Fruit fly (Drosophila melanogaster) whole organism, embryonic: ENCODE measurements around the gene CG16852.

ENCODE experiments used
- Atf3 ChIP-seq: fragments of 200-800 bp; sonication (Bioruptor generic); optimal IDR thresholded peaks from 3 replicates; lab custom pipeline; 2016; ENCODE audit warnings: missing biosample characterization, missing genetic modification characterization
- CG10209 ChIP-seq: fragments of 200-800 bp; sonication (Bioruptor generic); optimal IDR thresholded peaks from 3 replicates; lab custom pipeline; 2017; ENCODE audit warnings: missing biosample characterization, mild to moderate bottlenecking, missing genetic modification characterization, missing genetic modification reagents
- CG11085 ChIP-seq: fragments of 200-800 bp; sonication (Bioruptor generic); IDR thresholded peaks from 2 replicates; pipeline ENCODE4 v1.3.6; 2022; ENCODE audit warnings: missing biosample characterization, missing genetic modification characterization
- CG11247 ChIP-seq: fragments of 200-800 bp; sonication (Bioruptor generic); IDR thresholded peaks from 2 replicates; pipeline ENCODE4 v1.3.6; 2022; ENCODE audit warnings: missing biosample characterization, missing genetic modification characterization
- CG12299 ChIP-seq: fragments of 200-800 bp; sonication (Bioruptor generic); optimal IDR thresholded peaks from 2 replicates; lab custom pipeline; 2018; ENCODE audit warnings: missing biosample characterization, mild to moderate bottlenecking, missing genetic modification characterization
- CG13424 ChIP-seq: fragments of 200-800 bp; sonication (Bioruptor generic); optimal IDR thresholded peaks from 2 replicates; lab custom pipeline; 2019; ENCODE audit warnings: missing biosample characterization, mild to moderate bottlenecking, missing genetic modification characterization, moderate library complexity
- CG14710 ChIP-seq: fragments of 200-800 bp; sonication (Bioruptor generic); optimal IDR thresholded peaks from 3 replicates; lab custom pipeline; 2019; ENCODE audit warnings: missing biosample characterization, mild to moderate bottlenecking, missing genetic modification characterization, moderate library complexity
- CG1529 ChIP-seq: fragments of 200-800 bp; sonication (Bioruptor generic); optimal IDR thresholded peaks from 3 replicates; lab custom pipeline; 2018; ENCODE audit warnings: missing biosample characterization, missing genetic modification characterization
- CG15601 ChIP-seq: fragments of 200-800 bp; sonication (Bioruptor generic); optimal IDR thresholded peaks from 3 replicates; lab custom pipeline; 2019; ENCODE audit warnings: missing biosample characterization, mild to moderate bottlenecking, missing genetic modification characterization, moderate library complexity
- CG1647 ChIP-seq: fragments of 200-800 bp; sonication (Bioruptor generic); optimal IDR thresholded peaks from 3 replicates; lab custom pipeline; 2016; ENCODE audit warnings: missing biosample characterization, missing genetic modification characterization
- CG16863 ChIP-seq: fragments of 200-800 bp; sonication (Bioruptor generic); optimal IDR thresholded peaks from 3 replicates; lab custom pipeline; 2016; ENCODE audit warnings: missing biosample characterization, missing genetic modification characterization
- CG18011 ChIP-seq: fragments of 200-800 bp; sonication (Bioruptor generic); optimal IDR thresholded peaks from 2 replicates; lab custom pipeline; 2017; ENCODE audit warnings: missing biosample characterization, missing genetic modification characterization, mild to moderate bottlenecking, moderate library complexity, missing genotype
- CG34422 ChIP-seq: fragments of 200-800 bp; sonication (Bioruptor generic); IDR thresholded peaks from 3 replicates; pipeline ENCODE4 v1.3.6; 2022; ENCODE audit warnings: missing biosample characterization, missing genetic modification characterization
- CG43689 ChIP-seq: fragments of 200-800 bp; sonication (Bioruptor generic); IDR thresholded peaks from 2 replicates; pipeline ENCODE4 v1.3.6; 2022; ENCODE audit warnings: missing biosample characterization, missing genetic modification characterization
- CG8765 ChIP-seq: fragments of 200-800 bp; sonication (Bioruptor generic); IDR thresholded peaks from 2 replicates; pipeline ENCODE4 v1.3.6; 2022; ENCODE audit warnings: missing biosample characterization, missing genetic modification characterization
- CG9215 ChIP-seq: fragments of 200-800 bp; sonication (Bioruptor generic); IDR thresholded peaks from 2 replicates; pipeline ENCODE4 v1.3.6; 2022; ENCODE audit warnings: missing biosample characterization, missing genetic modification characterization
- Dll ChIP-seq: fragments of 200-800 bp; sonication (Bioruptor generic); IDR thresholded peaks from 4 replicates; pipeline ENCODE4 v1.3.6; 2022; ENCODE audit warnings: missing biosample characterization, missing genetic modification characterization; ENCODE audit not compliant: partially characterized antibody
- Ets97D ChIP-seq: fragments of 200-800 bp; sonication (Bioruptor generic); optimal IDR thresholded peaks from 3 replicates; lab custom pipeline; 2016; ENCODE audit warnings: missing biosample characterization, missing genetic modification characterization
- H15 ChIP-seq: fragments of 200-800 bp; sonication (Bioruptor generic); IDR thresholded peaks from 3 replicates; pipeline ENCODE4 v1.3.6; 2022; ENCODE audit warnings: missing biosample characterization, missing genetic modification characterization
- H2.0 ChIP-seq: fragments of 200-800 bp; sonication (Bioruptor generic); IDR thresholded peaks from 2 replicates; pipeline ENCODE4 v1.3.6; 2022; ENCODE audit warnings: missing biosample characterization, missing genetic modification characterization
- Lhr ChIP-seq: fragments of 200-800 bp; sonication (Bioruptor generic); optimal IDR thresholded peaks from 3 replicates; lab custom pipeline; 2017; ENCODE audit warnings: mild to moderate bottlenecking, missing biosample characterization, missing genetic modification reagents, missing genetic modification characterization
- Myb ChIP-seq: fragments of 200-800 bp; sonication (Bioruptor generic); optimal IDR thresholded peaks from 2 replicates; lab custom pipeline; 2016; ENCODE audit warnings: missing biosample characterization, missing genetic modification characterization
- NC2β ChIP-seq: fragments of 200-800 bp; sonication (Bioruptor generic); optimal IDR thresholded peaks from 2 replicates; lab custom pipeline; 2016; ENCODE audit warnings: missing biosample characterization, missing genetic modification characterization
- NfI ChIP-seq: fragments of 200-800 bp; sonication (Bioruptor generic); optimal IDR thresholded peaks from 3 replicates; lab custom pipeline; 2018; ENCODE audit warnings: missing biosample characterization, mild to moderate bottlenecking, missing genetic modification characterization, moderate library complexity
- Sry-δ ChIP-seq: fragments of 200-800 bp; sonication (Bioruptor generic); optimal IDR thresholded peaks from 2 replicates; lab custom pipeline; 2016; ENCODE audit warnings: missing biosample characterization, missing genetic modification characterization
- ara ChIP-seq: fragments of 200-800 bp; sonication (Bioruptor generic); IDR thresholded peaks from 2 replicates; pipeline ENCODE4 v1.3.6; 2022; ENCODE audit warnings: missing biosample characterization, missing genetic modification characterization
- bab2 ChIP-seq: fragments of 200-800 bp; sonication (Bioruptor generic); optimal IDR thresholded peaks from 2 replicates; lab custom pipeline; 2016; ENCODE audit warnings: missing biosample characterization, missing genetic modification characterization
- bbx ChIP-seq: fragments of 200-800 bp; sonication (Bioruptor generic); IDR thresholded peaks from 2 replicates; pipeline ENCODE4 v1.3.6; 2022; ENCODE audit warnings: missing biosample characterization, missing genetic modification characterization; ENCODE audit not compliant: partially characterized antibody
- caup ChIP-seq: fragments of 200-800 bp; sonication (Bioruptor generic); optimal IDR thresholded peaks from 3 replicates; lab custom pipeline; 2017; ENCODE audit warnings: missing biosample characterization, mild to moderate bottlenecking, missing genetic modification characterization, moderate library complexity; ENCODE audit not compliant: severe bottlenecking
- chm ChIP-seq: fragments of 200-800 bp; sonication (Bioruptor generic); IDR thresholded peaks from 2 replicates; pipeline ENCODE4 v1.3.6; 2022; ENCODE audit warnings: missing biosample characterization, missing genetic modification characterization
- dati ChIP-seq: fragments of 200-800 bp; sonication (Bioruptor generic); IDR thresholded peaks from 2 replicates; pipeline ENCODE4 v1.3.6; 2022; ENCODE audit warnings: missing biosample characterization, missing genetic modification characterization
- ewg ChIP-seq: fragments of 200-800 bp; sonication (Bioruptor generic); optimal IDR thresholded peaks from 3 replicates; lab custom pipeline; 2017; ENCODE audit warnings: mild to moderate bottlenecking, missing biosample characterization, missing genetic modification reagents, missing genetic modification characterization
- fd102C ChIP-seq: fragments of 200-800 bp; sonication (Bioruptor generic); optimal IDR thresholded peaks from 2 replicates; lab custom pipeline; 2018; ENCODE audit warnings: missing biosample characterization, mild to moderate bottlenecking, missing genetic modification characterization, moderate library complexity
- gcm2 ChIP-seq: fragments of 200-800 bp; sonication (Bioruptor generic); optimal IDR thresholded peaks from 2 replicates; lab custom pipeline; 2016; ENCODE audit warnings: missing biosample characterization, missing genetic modification characterization
- gro ChIP-seq: fragments of 200-800 bp; sonication (Bioruptor generic); optimal IDR thresholded peaks from 2 replicates; lab custom pipeline; 2016; ENCODE audit warnings: missing biosample characterization, missing genetic modification characterization
- h ChIP-seq: fragments of >200 bp; optimal IDR thresholded peaks from 2 replicates; lab custom pipeline; 2017
- lilli ChIP-seq: fragments of 200-800 bp; sonication (Bioruptor generic); optimal IDR thresholded peaks from 3 replicates; lab custom pipeline; 2016; ENCODE audit warnings: missing biosample characterization, missing genetic modification characterization
- nerfin-2 ChIP-seq: fragments of 200-800 bp; sonication (Bioruptor generic); IDR thresholded peaks from 2 replicates; pipeline ENCODE4 v1.3.6; 2022; ENCODE audit warnings: missing biosample characterization, missing genetic modification characterization; ENCODE audit not compliant: partially characterized antibody
- nom ChIP-seq: fragments of 200-800 bp; sonication (Bioruptor generic); optimal IDR thresholded peaks from 2 replicates; lab custom pipeline; 2017; ENCODE audit warnings: missing biosample characterization, missing genetic modification characterization, mild to moderate bottlenecking, moderate library complexity, missing genetic modification reagents
- pita ChIP-seq: fragments of 200-800 bp; sonication (Bioruptor generic); optimal IDR thresholded peaks from 2 replicates; lab custom pipeline; 2017; ENCODE audit warnings: missing biosample characterization, mild to moderate bottlenecking, missing genetic modification characterization
- pum ChIP-seq: fragments of 200-800 bp; sonication (Bioruptor generic); optimal IDR thresholded peaks from 2 replicates; lab custom pipeline; 2016; ENCODE audit warnings: missing biosample characterization, missing genetic modification characterization
- sd ChIP-seq: fragments of 200-800 bp; sonication (Bioruptor generic); optimal IDR thresholded peaks from 3 replicates; lab custom pipeline; 2018; ENCODE audit warnings: missing biosample characterization, mild to moderate bottlenecking, missing genetic modification characterization, moderate library complexity
- sens ChIP-seq: fragments of 200-800 bp; sonication (Bioruptor generic); peaks from one replicate; lab custom pipeline; 2016; ENCODE audit warnings: missing biosample characterization, missing genetic modification characterization
- sisA ChIP-seq: fragments of 200-800 bp; sonication (Bioruptor generic); IDR thresholded peaks from 2 replicates; pipeline ENCODE4 v1.3.6; 2022; ENCODE audit warnings: missing biosample characterization, missing genetic modification characterization
- so ChIP-seq: fragments of 200-800 bp; sonication (Bioruptor generic); IDR thresholded peaks from 3 replicates; pipeline ENCODE4 v1.3.6; 2022; ENCODE audit warnings: missing biosample characterization, missing genetic modification characterization
- stc ChIP-seq: fragments of 200-800 bp; sonication (Bioruptor generic); IDR thresholded peaks from 2 replicates; pipeline ENCODE4 v1.3.6; 2022; ENCODE audit warnings: missing biosample characterization, missing genetic modification characterization
- trh ChIP-seq: fragments of 200-800 bp; sonication (Bioruptor generic); optimal IDR thresholded peaks from 2 replicates; lab custom pipeline; 2016; ENCODE audit warnings: missing biosample characterization, missing genetic modification characterization
- twi ChIP-seq: fragments of 200-800 bp; optimal IDR thresholded peaks from 2 replicates; lab custom pipeline; 2019; ENCODE audit warnings: missing biosample characterization, mild to moderate bottlenecking, missing genetic modification characterization, moderate library complexity
- yki ChIP-seq: fragments of >200 bp; optimal IDR thresholded peaks from 3 replicates; lab custom pipeline; 2018

Gene CG16852

DNA sequence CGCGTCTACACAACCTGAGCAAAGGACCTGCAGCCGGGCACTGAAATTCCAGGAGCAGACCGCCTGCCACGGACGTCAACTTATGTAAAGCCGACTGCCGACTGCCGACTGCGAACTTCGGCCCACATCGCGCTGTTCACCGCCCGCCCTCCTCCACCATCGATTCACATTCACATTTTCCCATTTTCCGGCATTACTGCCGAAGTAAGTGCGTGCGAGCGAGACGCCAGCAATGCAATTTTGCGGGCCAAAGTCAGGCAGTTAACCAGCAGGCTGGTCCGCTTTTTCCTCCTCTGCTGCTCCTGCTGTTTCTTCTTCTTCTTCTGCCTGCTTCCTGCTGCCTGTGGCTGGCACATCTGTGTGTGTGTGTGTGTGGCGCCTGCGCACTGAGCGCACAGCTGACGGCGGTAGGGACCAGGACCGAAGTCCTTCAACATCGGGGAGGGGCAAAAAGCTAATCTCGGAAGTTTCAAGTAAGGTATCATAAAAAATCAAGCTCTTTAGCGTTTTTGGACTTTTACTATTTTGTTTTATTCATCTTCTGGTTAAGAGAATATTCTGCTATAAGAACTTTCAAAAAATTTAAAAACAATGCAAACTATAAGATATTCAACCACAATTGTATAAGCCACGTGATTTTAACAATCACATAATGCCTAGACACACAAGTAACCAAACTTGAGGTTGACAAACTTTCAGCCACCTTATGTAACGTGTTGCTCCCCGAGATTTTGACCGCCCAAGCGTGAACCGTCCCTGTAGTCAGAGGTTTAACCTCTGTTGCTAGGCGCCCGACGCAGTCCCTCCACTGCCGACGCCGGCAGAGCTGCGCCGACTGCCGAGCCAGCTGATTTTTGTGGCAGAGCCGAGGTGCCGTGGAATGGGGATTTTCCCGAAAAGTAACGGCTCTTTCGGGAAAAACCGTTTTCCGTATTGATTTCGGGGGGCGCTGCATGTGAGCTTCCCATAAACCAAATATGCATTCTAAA lies 7.5 kb downstream of the CG16852 start (continued):
- TF ChIP-seq CG11247 (GFP tag; lab: Robert Waterston, UW) (no peak), dati (no peak), H2.0 (GFP tag; lab: Robert Waterston, UW) (no peak), CG8765 (GFP tag; lab: Robert Waterston, UW) (no peak), CG1529 (no peak), sens (GFP tag; lab: Kevin White, UChicago) (peak; percentile 90), Sry-δ (GFP tag; lab: Kevin White, UChicago) (no peak), Ets97D (GFP tag; lab: Kevin White, UChicago) (no peak), bab2 (peak; percentile 42), bbx (0 out of 2 replicates have a peak, but pooled peaks have one; percentile 38), stc (no peak), ewg (peak; percentile 91), CG1647 (GFP tag; lab: Kevin White, UChicago) (peak; percentile 14), Dll (GFP tag; lab: Robert Waterston, UW) (no peak), ara (GFP tag; lab: Robert Waterston, UW) (no peak), chm (GFP tag; lab: Robert Waterston, UW) (no peak), trh (no peak), CG9215 (GFP tag; lab: Robert Waterston, UW) (peak; percentile 55), lilli (GFP tag; lab: Kevin White, UChicago) (peak; percentile 67), h (lab: Kevin White, UChicago) (no peak), CG16863 (peak; percentile 38), CG43689 (GFP tag; lab: Robert Waterston, UW) (no peak), CG10209 (GFP tag; lab: Kevin White, UChicago) (peak; percentile 67), CG14710 (peak; percentile 37), CG12299 (no peak), Myb (GFP tag; lab: Kevin White, UChicago) (peak; percentile 26), gcm2 (GFP tag; lab: Kevin White, UChicago) (no peak), pita (GFP tag; lab: Kevin White, UChicago) (no peak), CG11085 (no peak), twi (tag; lab: Kevin White, UChicago) (peak; percentile 14), yki (lab: Kevin White, UChicago) (no peak), pum (GFP tag; lab: Kevin White, UChicago) (peak; percentile 64), nerfin-2 (no peak), NC2β (GFP tag; lab: Kevin White, UChicago) (no peak), H15 (GFP tag; lab: Robert Waterston, UW) (no peak), sisA (GFP tag; lab: Robert Waterston, UW) (peak; percentile 10; the same call in 1 of the 2 replicates), Lhr (no peak), sd (tag; lab: Kevin White, UChicago) (no peak), Atf3 (GFP tag; lab: Kevin White, UChicago) (no peak), nom (GFP tag; lab: Kevin White, UChicago) (peak; percentile 58), gro (GFP tag; lab: Kevin White, UChicago) (peak; percentile 6), fd102C (GFP tag; lab: Kevin White, UChicago) (peak; percentile 35), CG18011 (GFP tag; lab: Kevin White, UChicago) (no peak), so (GFP tag; lab: Robert Waterston, UW) (0 out of 3 replicates have a peak, but pooled peaks have one; percentile 52), CG13424 (tag; lab: Kevin White, UChicago) (peak; percentile 32), CG15601 (tag; lab: Kevin White, UChicago) (no peak), CG34422 (peak; percentile 21; the same call in 1 of the 3 replicates), caup (peak; percentile 63), NfI (GFP tag; lab: Kevin White, UChicago) (peak; percentile 38)
